Fruit fly (Drosophila melanogaster): ENCODE measurements around the gene RFeSP.

Gene RFeSP

DNA sequence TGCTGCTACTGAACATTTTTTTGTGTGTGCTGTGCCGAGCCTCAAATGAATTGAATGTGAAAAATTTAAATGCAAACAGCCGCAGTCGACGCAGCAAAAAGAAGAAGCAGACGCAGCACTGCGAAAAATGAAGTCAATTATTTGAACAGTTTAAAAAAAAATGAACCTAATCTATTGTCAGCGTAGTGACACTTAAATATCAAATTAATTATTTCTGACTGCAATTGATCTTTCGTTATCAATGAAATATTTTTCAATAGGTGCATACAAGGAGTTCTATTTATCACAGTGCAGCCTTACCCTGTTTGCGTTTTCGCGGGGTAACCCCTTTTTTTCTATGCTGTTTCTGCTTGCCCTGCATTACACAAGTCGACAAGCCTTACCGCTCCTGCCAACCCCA is 38.4 kb downstream of the RFeSP start (continued):
- TF ChIP-seq vvl (GFP tag; IDR thresholded peaks at IDR 0.05) (peak; percentile 65), CG7786 (GFP tag; optimal IDR thresholded peaks at IDR 0.05) (no peak), Dfd (GFP tag; optimal IDR thresholded peaks at IDR 0.05) (no peak), gce (GFP tag; IDR thresholded peaks at IDR 0.05) (peak; percentile 59; the same call in 1 of the 3 replicates), CG11085 (GFP tag; IDR thresholded peaks at IDR 0.05) (no peak), CG4820 (GFP tag; optimal IDR thresholded peaks at IDR 0.05) (peak; percentile 35), Pdp1 (GFP tag; optimal IDR thresholded peaks at IDR 0.05) (peak in 1 of 2 experiments; percentile 22), CG31441 (GFP tag; IDR thresholded peaks at IDR 0.05) (peak; percentile 65), CG16813 (GFP tag; IDR thresholded peaks at IDR 0.05; ENCODE audit: partially characterized antibody) (no peak), hkb (optimal IDR thresholded peaks at IDR 0.05) (no peak), hkb (GFP tag; IDR thresholded peaks at IDR 0.05) (peak; percentile 73), slp2 (GFP tag; optimal IDR thresholded peaks at IDR 0.05) (peak; percentile 28), CoRest (tag; optimal IDR thresholded peaks at IDR 0.05) (peak; percentile 22), Med (GFP tag) (peak; percentile 89), CG18599 (GFP tag; optimal IDR thresholded peaks at IDR 0.05) (peak; percentile 7), Asciz (GFP tag; optimal IDR thresholded peaks at IDR 0.05) (peak; percentile 54), az2 (GFP tag; optimal IDR thresholded peaks at IDR 0.05) (no peak), CG18262 (tag; optimal IDR thresholded peaks at IDR 0.05) (peak; percentile 26), CG1233 (GFP tag; optimal IDR thresholded peaks at IDR 0.05) (peak; percentile 19), esg (GFP tag; conservative IDR thresholded peaks at IDR 0.05) (0 out of 2 replicates have a peak, but pooled peaks have one; percentile 20), CG17361 (GFP tag; IDR thresholded peaks at IDR 0.05) (0 out of 3 replicates have a peak, but pooled peaks have one; percentile 29), CG10959 (GFP tag; IDR thresholded peaks at IDR 0.05) (0 out of 2 replicates have a peak, but pooled peaks have one; percentile 42), Nf-YA (GFP tag; IDR thresholded peaks at IDR 0.05) (peak; percentile 29; the same call in 1 of the 2 replicates), yki (optimal IDR thresholded peaks at IDR 0.05) (no peak), tap (tag; optimal IDR thresholded peaks at IDR 0.05) (peak; percentile 40), CG1647 (GFP tag; optimal IDR thresholded peaks at IDR 0.05) (no peak), fd102C (GFP tag; optimal IDR thresholded peaks at IDR 0.05) (no peak), Gsc (GFP tag; IDR thresholded peaks at IDR 0.05) (peak; percentile 42; the same call in 1 of the 2 replicates), Sry-δ (GFP tag; optimal IDR thresholded peaks at IDR 0.05) (peak; percentile 5), slou (GFP tag; optimal IDR thresholded peaks at IDR 0.05) (no peak), gsb (GFP tag; IDR thresholded peaks at IDR 0.05) (no peak), zfh1 (GFP tag; IDR thresholded peaks at IDR 0.05) (peak; percentile 71; the same call in 2 of the 3 replicates), klu (GFP tag; IDR thresholded peaks at IDR 0.05) (no peak), Hsf (GFP tag; optimal IDR thresholded peaks at IDR 0.05) (peak; percentile 13), Ada2b (GFP tag; IDR thresholded peaks at IDR 0.05) (peak; percentile 40; the same call in 1 of the 2 replicates), ATbp (GFP tag; optimal IDR thresholded peaks at IDR 0.05) (peak; percentile 16), twi (tag; optimal IDR thresholded peaks at IDR 0.05) (no peak), ftz-f1 (GFP tag; optimal IDR thresholded peaks at IDR 0.05) (no peak), CG2712 (tag; optimal IDR thresholded peaks at IDR 0.05) (peak; percentile 54), bab2 (GFP tag; optimal IDR thresholded peaks at IDR 0.05) (peak; percentile 41), sisA (GFP tag; IDR thresholded peaks at IDR 0.05) (peak; percentile 51; the same call in 1 of the 2 replicates), CkIIα-i1 (GFP tag; IDR thresholded peaks at IDR 0.05) (no peak), CG42726 (GFP tag; IDR thresholded peaks at IDR 0.05; ENCODE audit: partially characterized antibody) (no peak), Blimp-1 (GFP tag; optimal IDR thresholded peaks at IDR 0.05) (peak; percentile 34), Xbp1 (GFP tag; optimal IDR thresholded peaks at IDR 0.05) (no peak), CG3995 (GFP tag; optimal IDR thresholded peaks at IDR 0.05) (no peak), zen (tag; optimal IDR thresholded peaks at IDR 0.05) (peak; percentile 43), nerfin-2 (GFP tag; IDR thresholded peaks at IDR 0.05; ENCODE audit: partially characterized antibody) (no peak), CG30403 (GFP tag; optimal IDR thresholded peaks at IDR 0.05) (peak; percentile 8), CG15073 (GFP tag; optimal IDR thresholded peaks at IDR 0.05) (no peak), ind (GFP tag; optimal IDR thresholded peaks at IDR 0.05) (peak; percentile 41), CG11723 (GFP tag; optimal IDR thresholded peaks at IDR 0.05) (no peak)

Data from whole organism, embryonic.